Fruit fly (Drosophila melanogaster) whole organism, embryonic: ENCODE results near the gene CG31924.

Experiments used
- ATbp ChIP-seq: fragments of 200-800 bp; sonication (Bioruptor generic); optimal IDR thresholded peaks from 2 replicates; lab custom pipeline; 2017; ENCODE audit warnings: missing biosample characterization, mild to moderate bottlenecking, missing genetic modification characterization, missing genetic modification reagents
- Ada2b ChIP-seq: fragments of 200-800 bp; sonication (Bioruptor generic); IDR thresholded peaks from 2 replicates; pipeline ENCODE4 v1.3.6; 2022; ENCODE audit warnings: missing biosample characterization, missing genetic modification characterization
- Blimp-1 ChIP-seq: fragments of 200-800 bp; sonication (Bioruptor generic); optimal IDR thresholded peaks from 3 replicates; lab custom pipeline; 2018; ENCODE audit warnings: missing biosample characterization, missing genetic modification characterization, mild to moderate bottlenecking, moderate library complexity, missing genetic modification reagents
- CG1024 ChIP-seq: fragments of 200-800 bp; sonication (Bioruptor generic); IDR thresholded peaks from 2 replicates; pipeline ENCODE4 v1.3.6; 2022; ENCODE audit warnings: missing biosample characterization, missing genetic modification characterization
- CG10979 ChIP-seq: fragments of 200-800 bp; sonication (Bioruptor generic); optimal IDR thresholded peaks from 2 replicates; lab custom pipeline; 2018; ENCODE audit warnings: missing biosample characterization, mild to moderate bottlenecking, missing genetic modification characterization, moderate library complexity
- CG11247 ChIP-seq: fragments of 200-800 bp; sonication (Bioruptor generic); IDR thresholded peaks from 2 replicates; pipeline ENCODE4 v1.3.6; 2022; ENCODE audit warnings: missing biosample characterization, missing genetic modification characterization
- CG11504 ChIP-seq: fragments of 200-800 bp; sonication (Bioruptor generic); optimal IDR thresholded peaks from 3 replicates; lab custom pipeline; 2019; ENCODE audit warnings: missing biosample characterization, mild to moderate bottlenecking, missing genetic modification characterization, moderate library complexity
- CG12236 ChIP-seq: fragments of 200-800 bp; sonication (Bioruptor generic); optimal IDR thresholded peaks from 2 replicates; lab custom pipeline; 2016; ENCODE audit warnings: missing biosample characterization, missing genetic modification characterization
- CG12391 ChIP-seq: fragments of 200-800 bp; sonication (Bioruptor generic); optimal IDR thresholded peaks from 3 replicates; lab custom pipeline; 2018; ENCODE audit warnings: missing biosample characterization, mild to moderate bottlenecking, missing genetic modification characterization, moderate library complexity
- CG13424 ChIP-seq: fragments of 200-800 bp; sonication (Bioruptor generic); optimal IDR thresholded peaks from 2 replicates; lab custom pipeline; 2019; ENCODE audit warnings: missing biosample characterization, mild to moderate bottlenecking, missing genetic modification characterization, moderate library complexity
- CG1603 ChIP-seq: fragments of 200-800 bp; sonication (Bioruptor generic); optimal IDR thresholded peaks from 2 replicates; lab custom pipeline; 2019; ENCODE audit warnings: missing biosample characterization, mild to moderate bottlenecking, missing genetic modification characterization, moderate library complexity
- CG17328 ChIP-seq: fragments of 200-800 bp; sonication (Bioruptor generic); IDR thresholded peaks from 2 replicates; pipeline ENCODE4 v1.3.6; 2022; ENCODE audit warnings: missing biosample characterization, missing genetic modification characterization
- CG34422 ChIP-seq: fragments of 200-800 bp; sonication (Bioruptor generic); IDR thresholded peaks from 3 replicates; pipeline ENCODE4 v1.3.6; 2022; ENCODE audit warnings: missing biosample characterization, missing genetic modification characterization
- CG3838 ChIP-seq: fragments of 200-800 bp; sonication (Bioruptor generic); optimal IDR thresholded peaks from 3 replicates; lab custom pipeline; 2016; ENCODE audit warnings: missing biosample characterization, missing genetic modification characterization
- CG7271 ChIP-seq: fragments of 200-800 bp; sonication (Bioruptor generic); optimal IDR thresholded peaks from 2 replicates; lab custom pipeline; 2018; ENCODE audit warnings: missing biosample characterization, mild to moderate bottlenecking, missing genetic modification characterization, moderate library complexity
- CG7839 ChIP-seq: fragments of 200-800 bp; sonication (Bioruptor generic); optimal IDR thresholded peaks from 3 replicates; lab custom pipeline; 2018; ENCODE audit warnings: missing biosample characterization, mild to moderate bottlenecking, missing genetic modification characterization, moderate library complexity
- Doc3 ChIP-seq: fragments of 200-800 bp; sonication (Bioruptor generic); IDR thresholded peaks from 3 replicates; pipeline ENCODE4 v1.3.6; 2022; ENCODE audit warnings: missing biosample characterization, missing genetic modification characterization; ENCODE audit not compliant: partially characterized antibody
- ERR ChIP-seq: fragments of 200-800 bp; sonication (Bioruptor generic); optimal IDR thresholded peaks from 2 replicates; lab custom pipeline; 2016; ENCODE audit warnings: missing biosample characterization, missing genetic modification characterization
- H2.0 ChIP-seq: fragments of 200-800 bp; sonication (Bioruptor generic); IDR thresholded peaks from 2 replicates; pipeline ENCODE4 v1.3.6; 2022; ENCODE audit warnings: missing biosample characterization, missing genetic modification characterization
- HLH3B ChIP-seq: fragments of 200-800 bp; sonication (Bioruptor generic); IDR thresholded peaks from 2 replicates; pipeline ENCODE4 v1.3.6; 2022; ENCODE audit warnings: missing biosample characterization, missing genetic modification characterization
- HLH4C ChIP-seq: fragments of 200-800 bp; sonication (Bioruptor generic); IDR thresholded peaks from 3 replicates; pipeline ENCODE4 v1.3.6; 2022; ENCODE audit warnings: missing biosample characterization, missing genetic modification characterization; ENCODE audit not compliant: partially characterized antibody
- HLHmδ ChIP-seq: fragments of 200-800 bp; sonication (Bioruptor generic); optimal IDR thresholded peaks from 2 replicates; lab custom pipeline; 2018; ENCODE audit warnings: missing biosample characterization, mild to moderate bottlenecking, missing genetic modification characterization, moderate library complexity
- HmgZ ChIP-seq: fragments of 200-800 bp; sonication (Bioruptor generic); optimal IDR thresholded peaks from 2 replicates; lab custom pipeline; 2018; ENCODE audit warnings: missing biosample characterization, mild to moderate bottlenecking, missing genetic modification characterization
- Med ChIP-seq: fragments of 200-800 bp; sonication (Bioruptor generic); peaks from one replicate; lab custom pipeline; 2016; ENCODE audit warnings: missing biosample characterization, missing genetic modification characterization, mild to moderate bottlenecking, inconsistent platforms, moderate library complexity
- Mrtf ChIP-seq: fragments of 200-800 bp; sonication (Bioruptor generic); IDR thresholded peaks from 3 replicates; pipeline ENCODE4 v1.3.6; 2022; ENCODE audit warnings: missing biosample characterization, missing genetic modification characterization
- NFAT ChIP-seq: fragments of 200-800 bp; sonication (Bioruptor generic); IDR thresholded peaks from 2 replicates; pipeline ENCODE4 v1.3.6; 2022; ENCODE audit warnings: missing biosample characterization, missing genetic modification characterization
- Nf-YC ChIP-seq: fragments of 200-800 bp; optimal IDR thresholded peaks from 3 replicates; lab custom pipeline; 2019; ENCODE audit warnings: missing biosample characterization, mild to moderate bottlenecking, missing genetic modification characterization, moderate library complexity
- Sox102F ChIP-seq: fragments of 200-800 bp; sonication (Bioruptor generic); optimal IDR thresholded peaks from 2 replicates; lab custom pipeline; 2018; ENCODE audit warnings: missing biosample characterization, mild to moderate bottlenecking, missing genetic modification characterization, moderate library complexity
- ac ChIP-seq: fragments of 200-800 bp; sonication (Bioruptor generic); optimal IDR thresholded peaks from 3 replicates; lab custom pipeline; 2017; ENCODE audit warnings: missing biosample characterization, mild to moderate bottlenecking, missing genetic modification characterization
- bsh ChIP-seq, 2 experiments: fragments of 200-800 bp; sonication (Bioruptor generic); optimal IDR thresholded peaks; 2 replicates each; lab custom pipeline; 2017 to 2018; ENCODE audit warnings: mild to moderate bottlenecking in 2 of 2, missing biosample characterization in 2 of 2, missing genetic modification characterization in 2 of 2, moderate library complexity in 1 of 2
- chm ChIP-seq: fragments of 200-800 bp; sonication (Bioruptor generic); IDR thresholded peaks from 2 replicates; pipeline ENCODE4 v1.3.6; 2022; ENCODE audit warnings: missing biosample characterization, missing genetic modification characterization
- ci ChIP-seq: fragments of 200-800 bp; sonication (Bioruptor generic); IDR thresholded peaks from 3 replicates; pipeline ENCODE4 v1.3.6; 2022; ENCODE audit warnings: missing biosample characterization, missing genetic modification characterization
- danr ChIP-seq: fragments of 200-800 bp; sonication (Bioruptor generic); IDR thresholded peaks from 2 replicates; pipeline ENCODE4 v1.3.6; 2022; ENCODE audit warnings: missing biosample characterization, missing genetic modification characterization
- dmrt99B ChIP-seq: fragments of 200-800 bp; sonication (Bioruptor generic); optimal IDR thresholded peaks from 2 replicates; lab custom pipeline; 2018; ENCODE audit warnings: missing biosample characterization, mild to moderate bottlenecking, missing genetic modification characterization, moderate library complexity
- fd96Cb ChIP-seq: fragments of 200-800 bp; sonication (Bioruptor generic); optimal IDR thresholded peaks from 2 replicates; lab custom pipeline; 2018; ENCODE audit warnings: missing biosample characterization, mild to moderate bottlenecking, missing genetic modification characterization, moderate library complexity
- gro ChIP-seq: fragments of 200-800 bp; sonication (Bioruptor generic); optimal IDR thresholded peaks from 2 replicates; lab custom pipeline; 2016; ENCODE audit warnings: missing biosample characterization, missing genetic modification characterization
- ham ChIP-seq: fragments of 200-800 bp; sonication (Bioruptor generic); IDR thresholded peaks from 2 replicates; pipeline ENCODE4 v1.3.6; 2022; ENCODE audit warnings: missing biosample characterization, missing genetic modification characterization
- hbn ChIP-seq: fragments of 200-800 bp; sonication (Bioruptor generic); IDR thresholded peaks from 2 replicates; pipeline ENCODE4 v1.3.6; 2022; ENCODE audit warnings: missing biosample characterization, missing genetic modification characterization; ENCODE audit not compliant: partially characterized antibody
- kah ChIP-seq: fragments of 200-800 bp; sonication (Bioruptor generic); optimal IDR thresholded peaks from 2 replicates; lab custom pipeline; 2018; ENCODE audit warnings: missing biosample characterization, mild to moderate bottlenecking, missing genetic modification characterization
- lmd ChIP-seq: fragments of 200-800 bp; sonication (Bioruptor generic); IDR thresholded peaks from 2 replicates; pipeline ENCODE4 v1.3.6; 2022; ENCODE audit warnings: missing biosample characterization, missing genetic modification characterization
- nmo ChIP-seq: fragments of 200-800 bp; sonication (Bioruptor generic); optimal IDR thresholded peaks from 2 replicates; lab custom pipeline; 2018; ENCODE audit warnings: missing biosample characterization, mild to moderate bottlenecking, missing genetic modification characterization, moderate library complexity
- prd ChIP-seq, 3 experiments: fragments of >200 bp in 2 of 3; fragments of 200-800 bp in 1 of 3; sonication (Bioruptor generic) in 1 of 3; optimal IDR thresholded peaks in 2 of 3; IDR thresholded peaks in 1 of 3; 2 replicates in 2 of 3; 3 replicates in 1 of 3; pipeline versions ENCODE4 v1.3.6 to Lab custom; 2017 to 2022; ENCODE audit warnings: missing biosample characterization in 1 of 3, missing genetic modification characterization in 1 of 3
- ranshi ChIP-seq: fragments of 200-800 bp; sonication (Bioruptor generic); IDR thresholded peaks from 2 replicates; pipeline ENCODE4 v1.3.6; 2022; ENCODE audit warnings: missing biosample characterization, missing genetic modification characterization
- sens ChIP-seq: fragments of 200-800 bp; sonication (Bioruptor generic); peaks from one replicate; lab custom pipeline; 2016; ENCODE audit warnings: missing biosample characterization, missing genetic modification characterization
- sima ChIP-seq: fragments of 200-800 bp; sonication (Bioruptor generic); optimal IDR thresholded peaks from 2 replicates; lab custom pipeline; 2016; ENCODE audit warnings: missing biosample characterization, missing genetic modification characterization
- sisA ChIP-seq: fragments of 200-800 bp; sonication (Bioruptor generic); IDR thresholded peaks from 2 replicates; pipeline ENCODE4 v1.3.6; 2022; ENCODE audit warnings: missing biosample characterization, missing genetic modification characterization
- so ChIP-seq: fragments of 200-800 bp; sonication (Bioruptor generic); IDR thresholded peaks from 3 replicates; pipeline ENCODE4 v1.3.6; 2022; ENCODE audit warnings: missing biosample characterization, missing genetic modification characterization
- wdn ChIP-seq: fragments of 200-800 bp; sonication (Bioruptor generic); IDR thresholded peaks from 2 replicates; pipeline ENCODE4 v1.3.6; 2022; ENCODE audit warnings: missing biosample characterization, missing genetic modification characterization

The CG31924 gene

dm6 chr2L:1315283-1315682, 39.4 kb downstream of the CG31924 start (continued):
- TF ChIP-seq CG1024 (no peak), CG10979 (tag; lab: Kevin White, UChicago) (no peak), dmrt99B (tag; lab: Kevin White, UChicago) (peak; percentile 4), NFAT (GFP tag; lab: Robert Waterston, UW) (no peak), Nf-YC (tag; lab: Kevin White, UChicago) (no peak), H2.0 (GFP tag; lab: Robert Waterston, UW) (no peak), chm (GFP tag; lab: Robert Waterston, UW) (no peak), gro (GFP tag; lab: Kevin White, UChicago) (no peak), ranshi (GFP tag; lab: Robert Waterston, UW) (no peak), CG11504 (tag; lab: Kevin White, UChicago) (peak; percentile 4), so (GFP tag; lab: Robert Waterston, UW) (no peak)

dm6 chr2L:1312321-1312720, 42.4 kb downstream of the CG31924 start:
- peak; percentile 18 for TF ChIP-seq CG7839
- no peak for TF ChIP-seq Mrtf (GFP tag; lab: Robert Waterston, UW)
- TF ChIP-seq nmo (GFP tag; lab: Kevin White, UChicago): peak; percentile 5
- TF ChIP-seq H2.0 (GFP tag; lab: Robert Waterston, UW): no peak
- TF ChIP-seq Sox102F (GFP tag; lab: Kevin White, UChicago): peak; percentile 37
- no peak for TF ChIP-seq wdn (GFP tag; lab: Robert Waterston, UW)
- peak; percentile 13 for TF ChIP-seq CG11504 (tag; lab: Kevin White, UChicago)
- no peak for TF ChIP-seq CG7271 (tag; lab: Kevin White, UChicago)
- no peak for TF ChIP-seq CG34422 (GFP tag; lab: Robert Waterston, UW)
- no peak for TF ChIP-seq Ada2b
- peak; percentile 39 for TF ChIP-seq CG1603
- no peak for TF ChIP-seq hbn (GFP tag; lab: Robert Waterston, UW)
- peak; percentile 66 for TF ChIP-seq Med (GFP tag; lab: Kevin White, UChicago)
- TF ChIP-seq ATbp (GFP tag; lab: Kevin White, UChicago): peak; percentile 40
- no peak for TF ChIP-seq Doc3
- TF ChIP-seq CG11247 (GFP tag; lab: Robert Waterston, UW): no peak
- TF ChIP-seq sens (GFP tag; lab: Kevin White, UChicago): peak; percentile 72
- peak; percentile 39; the same call in 1 of the 2 replicates for TF ChIP-seq sisA (GFP tag; lab: Robert Waterston, UW)
- TF ChIP-seq kah (GFP tag; lab: Kevin White, UChicago): no peak
- TF ChIP-seq CG12236: no peak
- TF ChIP-seq CG12391 (tag; lab: Kevin White, UChicago): peak; percentile 19
- TF ChIP-seq HLH4C: no peak
- no peak for TF ChIP-seq ERR (GFP tag; lab: Kevin White, UChicago)
- TF ChIP-seq ham (GFP tag; lab: Robert Waterston, UW): no peak
- TF ChIP-seq HLHmδ (GFP tag; lab: Kevin White, UChicago): no peak
- no peak for TF ChIP-seq danr (GFP tag; lab: Robert Waterston, UW)
- TF ChIP-seq fd96Cb (tag; lab: Kevin White, UChicago): peak; percentile 4
- TF ChIP-seq sima (GFP tag; lab: Kevin White, UChicago): no peak
- no peak for TF ChIP-seq HmgZ (tag; lab: Kevin White, UChicago)
- peak; percentile 8; the same call in 1 of the 2 replicates for TF ChIP-seq ranshi (GFP tag; lab: Robert Waterston, UW)
- no peak for TF ChIP-seq prd (optimal IDR thresholded peaks at IDR 0.05; lab: Kevin White, UChicago)
- TF ChIP-seq prd (GFP tag; IDR thresholded peaks at IDR 0.05; lab: Robert Waterston, UW): peak; percentile 30; the same call in 1 of the 3 replicates
- peak; percentile 30; the same call in 2 of the 3 replicates for TF ChIP-seq ci (GFP tag; lab: Robert Waterston, UW)
- TF ChIP-seq lmd: peak; percentile 33; the same call in 1 of the 2 replicates
- TF ChIP-seq ac (GFP tag; lab: Kevin White, UChicago): no peak
- TF ChIP-seq CG3838 (GFP tag; lab: Kevin White, UChicago): no peak
- no peak for TF ChIP-seq CG13424 (tag; lab: Kevin White, UChicago)
- peak in 1 of 2 experiments; percentile 25 for TF ChIP-seq bsh (GFP tag; optimal IDR thresholded peaks at IDR 0.05; lab: Kevin White, UChicago)
- TF ChIP-seq Blimp-1 (GFP tag; lab: Kevin White, UChicago): peak; percentile 18
- peak; percentile 57; the same call in 1 of the 2 replicates for TF ChIP-seq CG17328 (GFP tag; lab: Robert Waterston, UW)
- peak; percentile 42; the same call in 1 of the 2 replicates for TF ChIP-seq HLH3B
